Worm (Caenorhabditis elegans) whole organism, young adult: ENCODE data around the gene bath-42.

ENCODE experiments used
- B0035.1 ChIP-seq: sonication (generic microtip); optimal IDR thresholded peaks from 2 replicates; lab custom pipeline; 2016; ENCODE audit warnings: missing genetic modification characterization, mild to moderate bottlenecking, missing compliant biosample characterization, missing genotype, missing genetic modification reagents
- F33H1.4 ChIP-seq: fragments of 200-800 bp; sonication (Bioruptor generic); IDR thresholded peaks from 2 replicates; pipeline ENCODE4 v1.3.6; 2022; ENCODE audit warnings: missing genetic modification reagents, missing genetic modification characterization, missing compliant biosample characterization
- K12H6.12 ChIP-seq: fragments of 200-800 bp; sonication (Bioruptor generic); optimal IDR thresholded peaks from 2 replicates; lab custom pipeline; 2018; ENCODE audit warnings: mild to moderate bottlenecking, missing genetic modification characterization, missing compliant biosample characterization
- Y95B8A.8 ChIP-seq: fragments of 200-800 bp; sonication (Bioruptor generic); IDR thresholded peaks from 2 replicates; pipeline ENCODE4 v1.3.6; 2022; ENCODE audit warnings: missing genetic modification reagents, missing genetic modification characterization, missing compliant biosample characterization
- dpl-1 ChIP-seq: fragments of 150-350 bp; optimal IDR thresholded peaks from 2 replicates; lab custom pipeline; 2014; ENCODE audit warnings: missing biosample characterization, missing genetic modification reagents, missing genetic modification characterization
- lin-54 ChIP-seq: fragments of 200-800 bp; sonication (Bioruptor generic); optimal IDR thresholded peaks from 2 replicates; lab custom pipeline; 2018; ENCODE audit warnings: mild to moderate bottlenecking, missing genetic modification characterization, missing compliant biosample characterization
- rpc-1 ChIP-seq, 2 experiments: fragments of 150-350 bp in 1 of 2; sonication (generic microtip) in 1 of 2; optimal IDR thresholded peaks; 2 replicates each; lab custom pipeline; 2014 to 2018; ENCODE audit warnings: missing biosample characterization in 1 of 2, missing genetic modification characterization in 1 of 2, missing genetic modification reagents in 1 of 2, missing genotype in 1 of 2
- ztf-6 ChIP-seq: fragments of 200-800 bp; sonication (Bioruptor generic); IDR thresholded peaks from 2 replicates; pipeline ENCODE4 v1.3.6; 2022; ENCODE audit warnings: missing genetic modification reagents, missing genetic modification characterization, missing compliant biosample characterization

DNA sequence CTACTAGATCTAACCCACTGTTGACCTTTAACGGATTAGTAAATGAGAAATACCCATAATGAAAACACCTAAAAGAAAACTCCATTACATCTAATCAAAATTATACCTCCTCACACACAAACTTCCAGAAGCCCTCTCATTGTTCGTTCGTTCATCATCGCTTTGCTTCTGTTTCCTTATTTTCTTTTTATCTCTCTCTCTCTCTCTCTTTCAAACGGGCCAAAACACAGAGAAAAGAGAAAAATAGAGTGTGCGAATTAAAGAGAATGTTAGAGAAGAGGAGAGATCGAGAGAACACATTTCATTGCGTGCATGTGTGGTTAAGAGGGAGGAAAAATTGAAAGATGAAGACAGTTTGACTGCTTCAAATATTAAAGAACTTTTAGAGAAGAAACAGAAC, 38.9 kb downstream of the bath-42 start:
- TF ChIP-seq dpl-1 (GFP tag; lab: Kevin White, UChicago) = no peak
- no peak for TF ChIP-seq B0035.1 (tag; lab: Kevin White, UChicago)
- no peak for TF ChIP-seq lin-54
- TF ChIP-seq Y95B8A.8 (GFP tag; lab: Robert Waterston, UW) = no peak
- no peak for TF ChIP-seq F33H1.4 (GFP tag; lab: Robert Waterston, UW)
- no peak for TF ChIP-seq K12H6.12 (tag; lab: Kevin White, UChicago)
- no peak for TF ChIP-seq rpc-1 (optimal IDR thresholded peaks at IDR 0.05; lab: Kevin White, UChicago)
- no peak for TF ChIP-seq rpc-1 (tag; optimal IDR thresholded peaks at IDR 0.05; lab: Kevin White, UChicago)
- no peak for TF ChIP-seq ztf-6
